Worm (Caenorhabditis elegans): ENCODE data around the gene R193.1.

R193.1 gene

ce11 chrX:1171617-1172016, 16.9 kb downstream of the R193.1 start:
- no peak for TF ChIP-seq ztf-29 (GFP tag; IDR thresholded peaks at IDR 0.05)
- TF ChIP-seq T22C8.4 (GFP tag; IDR thresholded peaks at IDR 0.05): no peak
- no peak for TF ChIP-seq tab-1 (GFP tag; IDR thresholded peaks at IDR 0.05)
- no peak for TF ChIP-seq ztf-23 (GFP tag; IDR thresholded peaks at IDR 0.05)
- no peak for TF ChIP-seq cog-1 (tag; optimal IDR thresholded peaks at IDR 0.05)
- TF ChIP-seq med-1 (GFP tag; optimal IDR thresholded peaks at IDR 0.05; ENCODE audit: insufficient read depth): no peak
- TF ChIP-seq flt-1 (GFP tag; IDR thresholded peaks at IDR 0.05): no peak
- no peak for TF ChIP-seq ref-1 (GFP tag; conservative IDR thresholded peaks at IDR 0.05)
- TF ChIP-seq klf-2 (GFP tag; conservative IDR thresholded peaks at IDR 0.05): no peak

ce11 chrX:1172024-1172423, 17.3 kb downstream of the R193.1 start:
- TF ChIP-seq tab-1 (GFP tag; IDR thresholded peaks at IDR 0.05) (no peak), med-1 (GFP tag; optimal IDR thresholded peaks at IDR 0.05; ENCODE audit: insufficient read depth) (no peak), flt-1 (GFP tag; IDR thresholded peaks at IDR 0.05) (no peak), T22C8.4 (GFP tag; IDR thresholded peaks at IDR 0.05) (no peak), ref-1 (GFP tag; conservative IDR thresholded peaks at IDR 0.05) (no peak), cog-1 (tag; optimal IDR thresholded peaks at IDR 0.05) (no peak), klf-2 (GFP tag; conservative IDR thresholded peaks at IDR 0.05) (no peak), ztf-29 (GFP tag; IDR thresholded peaks at IDR 0.05) (no peak), ztf-23 (GFP tag; IDR thresholded peaks at IDR 0.05) (no peak)

ce11 chrX:1179984-1180383, 25.2 kb downstream of the R193.1 start, which contains the start of gene hot-8:
Gene hot-8, plus strand, starts transcription at chrX:1180284.
- TF ChIP-seq T22C8.4 (GFP tag; IDR thresholded peaks at IDR 0.05): no peak
- TF ChIP-seq flt-1 (GFP tag; IDR thresholded peaks at IDR 0.05): no peak
- no peak for TF ChIP-seq ztf-29 (GFP tag; IDR thresholded peaks at IDR 0.05)
- no peak for TF ChIP-seq med-1 (GFP tag; optimal IDR thresholded peaks at IDR 0.05; ENCODE audit: insufficient read depth)
- TF ChIP-seq klf-2 (GFP tag; conservative IDR thresholded peaks at IDR 0.05): no peak
- TF ChIP-seq ref-1 (GFP tag; conservative IDR thresholded peaks at IDR 0.05): no peak
- no peak for TF ChIP-seq tab-1 (GFP tag; IDR thresholded peaks at IDR 0.05)
- no peak for TF ChIP-seq ztf-23 (GFP tag; IDR thresholded peaks at IDR 0.05)
- TF ChIP-seq cog-1 (tag; optimal IDR thresholded peaks at IDR 0.05): no peak

- TF ChIP-seq T22C8.4 (GFP tag; IDR thresholded peaks at IDR 0.05) (no peak), ztf-29 (GFP tag; IDR thresholded peaks at IDR 0.05) (no peak), cog-1 (tag; optimal IDR thresholded peaks at IDR 0.05) (no peak), ref-1 (GFP tag; conservative IDR thresholded peaks at IDR 0.05) (no peak), med-1 (GFP tag; optimal IDR thresholded peaks at IDR 0.05; ENCODE audit: insufficient read depth) (no peak), klf-2 (GFP tag; conservative IDR thresholded peaks at IDR 0.05) (no peak), tab-1 (GFP tag; IDR thresholded peaks at IDR 0.05) (no peak), ztf-23 (GFP tag; IDR thresholded peaks at IDR 0.05) (no peak), flt-1 (GFP tag; IDR thresholded peaks at IDR 0.05) (no peak)
Observed at ce11 chrX:1181271-1181958, 26.7 kb downstream of the R193.1 start.

ce11 chrX:1183258-1183657, 28.5 kb downstream of the R193.1 start:
- TF ChIP-seq ztf-23 (GFP tag; IDR thresholded peaks at IDR 0.05) (no peak), T22C8.4 (GFP tag; IDR thresholded peaks at IDR 0.05) (no peak), tab-1 (GFP tag; IDR thresholded peaks at IDR 0.05) (no peak), flt-1 (GFP tag; IDR thresholded peaks at IDR 0.05) (no peak), ref-1 (GFP tag; conservative IDR thresholded peaks at IDR 0.05) (no peak), cog-1 (tag; optimal IDR thresholded peaks at IDR 0.05) (no peak), ztf-29 (GFP tag; IDR thresholded peaks at IDR 0.05) (no peak), klf-2 (GFP tag; conservative IDR thresholded peaks at IDR 0.05) (no peak), med-1 (GFP tag; optimal IDR thresholded peaks at IDR 0.05; ENCODE audit: insufficient read depth) (no peak)

ce11 chrX:1183985-1184384, 29.2 kb downstream of the R193.1 start:
- TF ChIP-seq klf-2 (GFP tag; conservative IDR thresholded peaks at IDR 0.05): no peak
- no peak for TF ChIP-seq ztf-29 (GFP tag; IDR thresholded peaks at IDR 0.05)
- TF ChIP-seq flt-1 (GFP tag; IDR thresholded peaks at IDR 0.05): no peak
- TF ChIP-seq T22C8.4 (GFP tag; IDR thresholded peaks at IDR 0.05): no peak
- no peak for TF ChIP-seq ref-1 (GFP tag; conservative IDR thresholded peaks at IDR 0.05)
- TF ChIP-seq med-1 (GFP tag; optimal IDR thresholded peaks at IDR 0.05; ENCODE audit: insufficient read depth): no peak

- TF ChIP-seq med-1 (GFP tag; optimal IDR thresholded peaks at IDR 0.05; ENCODE audit: insufficient read depth): no peak
- TF ChIP-seq ztf-29 (GFP tag; IDR thresholded peaks at IDR 0.05): no peak
- TF ChIP-seq flt-1 (GFP tag; IDR thresholded peaks at IDR 0.05): no peak
- no peak for TF ChIP-seq ztf-23 (GFP tag; IDR thresholded peaks at IDR 0.05)
- no peak for TF ChIP-seq cog-1 (tag; optimal IDR thresholded peaks at IDR 0.05)
- TF ChIP-seq tab-1 (GFP tag; IDR thresholded peaks at IDR 0.05): no peak
- no peak for TF ChIP-seq T22C8.4 (GFP tag; IDR thresholded peaks at IDR 0.05)
- no peak for TF ChIP-seq klf-2 (GFP tag; conservative IDR thresholded peaks at IDR 0.05)
- no peak for TF ChIP-seq ref-1 (GFP tag; conservative IDR thresholded peaks at IDR 0.05)
Observed at ce11 chrX:1185474-1185873, 30.7 kb downstream of the R193.1 start.

ce11 chrX:1191582-1191981, 36.8 kb downstream of the R193.1 start, which contains the start of gene T13G4.4:
Gene T13G4.4, minus strand, starts transcription at chrX:1191678.
- TF ChIP-seq T22C8.4 (GFP tag; IDR thresholded peaks at IDR 0.05) (no peak), cog-1 (tag; optimal IDR thresholded peaks at IDR 0.05) (peak; percentile 3), ztf-23 (GFP tag; IDR thresholded peaks at IDR 0.05) (no peak), med-1 (GFP tag; optimal IDR thresholded peaks at IDR 0.05; ENCODE audit: insufficient read depth) (no peak)

ce11 chrX:1192848-1193247, 38.1 kb downstream of the R193.1 start, which contains the start of gene T13G4.1:
Gene T13G4.1, plus strand, starts transcription at chrX:1193148.
- no peak for TF ChIP-seq ztf-29 (GFP tag; IDR thresholded peaks at IDR 0.05)
- TF ChIP-seq cog-1 (tag; optimal IDR thresholded peaks at IDR 0.05): no peak
- TF ChIP-seq med-1 (GFP tag; optimal IDR thresholded peaks at IDR 0.05; ENCODE audit: insufficient read depth): no peak
- TF ChIP-seq ztf-23 (GFP tag; IDR thresholded peaks at IDR 0.05): no peak
- no peak for TF ChIP-seq ref-1 (GFP tag; conservative IDR thresholded peaks at IDR 0.05)
- TF ChIP-seq tab-1 (GFP tag; IDR thresholded peaks at IDR 0.05): no peak
- TF ChIP-seq flt-1 (GFP tag; IDR thresholded peaks at IDR 0.05): no peak
- no peak for TF ChIP-seq T22C8.4 (GFP tag; IDR thresholded peaks at IDR 0.05)
- TF ChIP-seq klf-2 (GFP tag; conservative IDR thresholded peaks at IDR 0.05): no peak
